Worm (Caenorhabditis elegans) whole organism, young adult: ENCODE measurements around the gene B0244.17.
A peak's percentile ranks its signal among the peaks of the same experiment; 100 is the strongest.

ENCODE experiments used
- B0336.3 ChIP-seq: fragments of 200-800 bp; sonication (Bioruptor generic); IDR thresholded peaks from 2 replicates; pipeline ENCODE4 v1.3.6; 2022; ENCODE audit warnings: missing genetic modification characterization, missing compliant biosample characterization
- D2030.7 ChIP-seq: fragments of 200-800 bp; sonication (Bioruptor generic); IDR thresholded peaks from 2 replicates; pipeline ENCODE4 v1.3.6; 2022; ENCODE audit warnings: missing genetic modification reagents, missing genetic modification characterization, missing compliant biosample characterization
- F23B12.7 ChIP-seq: sonication (generic microtip); optimal IDR thresholded peaks from 2 replicates; lab custom pipeline; 2017; ENCODE audit warnings: missing genetic modification characterization, mild to moderate bottlenecking, missing compliant biosample characterization, antibody characterized with exemption, moderate library complexity; ENCODE audit not compliant: insufficient read depth
- F49E8.2 ChIP-seq: sonication (generic microtip); optimal IDR thresholded peaks from 3 replicates; lab custom pipeline; 2017; ENCODE audit warnings: missing genetic modification characterization, mild to moderate bottlenecking, missing compliant biosample characterization, antibody characterized with exemption, moderate library complexity; ENCODE audit not compliant: insufficient read depth
- F52B5.7 ChIP-seq: sonication (generic microtip); optimal IDR thresholded peaks from 2 replicates; lab custom pipeline; 2016; ENCODE audit warnings: mild to moderate bottlenecking, missing genetic modification characterization, missing compliant biosample characterization
- F55B11.4 ChIP-seq: sonication (generic microtip); optimal IDR thresholded peaks from 2 replicates; lab custom pipeline; 2016; ENCODE audit warnings: missing compliant biosample characterization, missing genetic modification characterization, borderline replicate concordance; ENCODE audit not compliant: insufficient read depth
- F57C9.4 ChIP-seq: sonication (generic microtip); optimal IDR thresholded peaks from 2 replicates; lab custom pipeline; 2017; ENCODE audit warnings: mild to moderate bottlenecking, missing genetic modification characterization, missing compliant biosample characterization
- T07F8.4 ChIP-seq: sonication (generic microtip); optimal IDR thresholded peaks from 2 replicates; lab custom pipeline; 2016; ENCODE audit warnings: mild to moderate bottlenecking, missing genetic modification characterization, moderate library complexity, missing compliant biosample characterization
- Y79H2A.3 ChIP-seq: fragments of 200-800 bp; sonication (Bioruptor generic); conservative IDR thresholded peaks from 2 replicates; pipeline ENCODE4 v1.3.6; 2022; ENCODE audit warnings: missing genetic modification reagents, missing genetic modification characterization, missing compliant biosample characterization
- akir-1 ChIP-seq: fragments of 200-800 bp; sonication (Bioruptor generic); optimal IDR thresholded peaks from 2 replicates; lab custom pipeline; 2018; ENCODE audit warnings: mild to moderate bottlenecking, missing genetic modification characterization, moderate library complexity, missing compliant biosample characterization
- attf-3 ChIP-seq: fragments of 200-800 bp; sonication (Bioruptor generic); conservative IDR thresholded peaks from 2 replicates; pipeline ENCODE4 v1.3.6; 2022; ENCODE audit warnings: missing genetic modification reagents, missing genetic modification characterization, missing compliant biosample characterization
- bed-2 ChIP-seq: fragments of 200-800 bp; sonication (Bioruptor generic); IDR thresholded peaks from 2 replicates; pipeline ENCODE4 v1.3.6; 2022; ENCODE audit warnings: missing genetic modification reagents, missing genetic modification characterization, missing compliant biosample characterization
- ceh-91 ChIP-seq: fragments of 200-800 bp; sonication (Bioruptor generic); IDR thresholded peaks from 2 replicates; pipeline ENCODE4 v1.3.6; 2022; ENCODE audit warnings: missing genetic modification reagents, missing genetic modification characterization, missing compliant biosample characterization
- chd-7 ChIP-seq: sonication (generic microtip); optimal IDR thresholded peaks from 2 replicates; lab custom pipeline; 2016; ENCODE audit warnings: mild to moderate bottlenecking, missing genetic modification characterization, moderate library complexity, missing compliant biosample characterization
- efl-1 ChIP-seq: fragments of 150-350 bp; optimal IDR thresholded peaks from 2 replicates; lab custom pipeline; 2014; ENCODE audit warnings: missing biosample characterization, missing genetic modification reagents, missing genetic modification characterization
- egl-18 ChIP-seq: fragments of 200-800 bp; sonication (Bioruptor generic); IDR thresholded peaks from 2 replicates; pipeline ENCODE4 v1.3.6; 2022; ENCODE audit warnings: missing genetic modification reagents, missing genetic modification characterization, missing compliant biosample characterization
- egl-44 ChIP-seq: fragments of 200-800 bp; sonication (Bioruptor generic); IDR thresholded peaks from 2 replicates; pipeline ENCODE4 v1.3.6; 2022; ENCODE audit warnings: missing genetic modification reagents, missing genetic modification characterization, missing compliant biosample characterization
- egrh-3 ChIP-seq: fragments of 200-800 bp; sonication (Bioruptor generic); IDR thresholded peaks from 2 replicates; pipeline ENCODE4 v1.3.6; 2022; ENCODE audit warnings: missing genetic modification reagents, missing genetic modification characterization, missing compliant biosample characterization
- gei-17 ChIP-seq: fragments of 200-800 bp; sonication (Bioruptor generic); optimal IDR thresholded peaks from 2 replicates; lab custom pipeline; 2018; ENCODE audit warnings: mild to moderate bottlenecking, missing genetic modification characterization, missing compliant biosample characterization
- him-1 ChIP-seq: sonication (generic microtip); optimal IDR thresholded peaks from 2 replicates; lab custom pipeline; 2016; ENCODE audit warnings: missing genotype, missing genetic modification reagents, missing genetic modification characterization, missing compliant biosample characterization
- hsf-1 ChIP-seq: fragments of 200-800 bp; sonication (Bioruptor generic); IDR thresholded peaks from 2 replicates; pipeline ENCODE4 v1.3.6; 2022; ENCODE audit warnings: missing genetic modification reagents, missing genetic modification characterization, missing compliant biosample characterization
- let-607 ChIP-seq, 2 experiments: fragments of 200-800 bp in 1 of 2; sonication (Bioruptor generic) in 1 of 2; sonication (generic microtip) in 1 of 2; optimal IDR thresholded peaks; 2 replicates each; lab custom pipeline; 2016 to 2018; ENCODE audit warnings: mild to moderate bottlenecking in 2 of 2, missing compliant biosample characterization in 2 of 2, missing genetic modification characterization in 2 of 2, moderate library complexity in 2 of 2, missing genotype in 1 of 2
- lin-54 ChIP-seq: fragments of 200-800 bp; sonication (Bioruptor generic); optimal IDR thresholded peaks from 2 replicates; lab custom pipeline; 2018; ENCODE audit warnings: mild to moderate bottlenecking, missing genetic modification characterization, missing compliant biosample characterization
- lsl-1 ChIP-seq: fragments of 200-800 bp; sonication (Bioruptor generic); optimal IDR thresholded peaks from 2 replicates; lab custom pipeline; 2018; ENCODE audit warnings: mild to moderate bottlenecking, missing genetic modification characterization, moderate library complexity, missing compliant biosample characterization
- madf-6 ChIP-seq: fragments of 200-800 bp; sonication (Bioruptor generic); IDR thresholded peaks from 2 replicates; pipeline ENCODE4 v1.3.6; 2022; ENCODE audit warnings: missing genetic modification reagents, missing genetic modification characterization, missing compliant biosample characterization
- mcd-1 ChIP-seq: fragments of 200-800 bp; sonication (Bioruptor generic); IDR thresholded peaks from 2 replicates; pipeline ENCODE4 v1.3.6; 2022; ENCODE audit warnings: missing genetic modification reagents, missing genetic modification characterization, missing compliant biosample characterization
- mel-28 ChIP-seq: sonication (generic microtip); optimal IDR thresholded peaks from 2 replicates; lab custom pipeline; 2016; ENCODE audit warnings: borderline replicate concordance, mild to moderate bottlenecking, missing genetic modification characterization, missing compliant biosample characterization
- mxl-1 ChIP-seq: sonication (generic microtip); optimal IDR thresholded peaks from 2 replicates; lab custom pipeline; 2016; ENCODE audit warnings: missing genetic modification characterization, missing compliant biosample characterization
- nfya-2 ChIP-seq: fragments of 200-800 bp; sonication (Bioruptor generic); IDR thresholded peaks from 2 replicates; pipeline ENCODE4 v1.3.6; 2022; ENCODE audit warnings: missing genetic modification reagents, missing genetic modification characterization, missing compliant biosample characterization
- nhr-27 ChIP-seq: fragments of 200-800 bp; sonication (Bioruptor generic); optimal IDR thresholded peaks from 2 replicates; lab custom pipeline; 2018; ENCODE audit warnings: mild to moderate bottlenecking, missing genetic modification characterization, moderate library complexity, missing compliant biosample characterization
- pbrm-1 ChIP-seq: fragments of 200-800 bp; sonication (Bioruptor generic); IDR thresholded peaks from 2 replicates; pipeline ENCODE4 v1.3.6; 2022; ENCODE audit warnings: missing genetic modification reagents, missing genetic modification characterization, missing compliant biosample characterization
- rcor-1 ChIP-seq: fragments of 200-800 bp; sonication (Bioruptor generic); IDR thresholded peaks from 2 replicates; pipeline ENCODE4 v1.3.6; 2022; ENCODE audit warnings: missing genetic modification reagents, missing genetic modification characterization, missing compliant biosample characterization
- rec-8 ChIP-seq, 2 experiments: sonication (generic microtip); optimal IDR thresholded peaks; 2 replicates each; lab custom pipeline; 2016; ENCODE audit warnings: mild to moderate bottlenecking in 2 of 2, missing genetic modification characterization in 2 of 2, missing genetic modification reagents in 2 of 2, missing genotype in 2 of 2, missing biosample characterization in 1 of 2, missing compliant biosample characterization in 1 of 2, moderate library complexity in 1 of 2
- repo-1 ChIP-seq: sonication (generic microtip); optimal IDR thresholded peaks from 2 replicates; lab custom pipeline; 2017; ENCODE audit warnings: mild to moderate bottlenecking, missing genetic modification characterization, missing compliant biosample characterization
- snpc-1.3 ChIP-seq: sonication (generic microtip); optimal IDR thresholded peaks from 2 replicates; lab custom pipeline; 2017; ENCODE audit warnings: missing genetic modification characterization, mild to moderate bottlenecking, missing compliant biosample characterization, antibody characterized with exemption, moderate library complexity, missing genotype, missing genetic modification reagents; ENCODE audit not compliant: insufficient read depth
- sptf-2 ChIP-seq: fragments of 200-800 bp; sonication (Bioruptor generic); optimal IDR thresholded peaks from 2 replicates; lab custom pipeline; 2018; ENCODE audit warnings: mild to moderate bottlenecking, missing genetic modification characterization, missing compliant biosample characterization
- tbp1 ChIP-seq: fragments of 200-800 bp; sonication (Bioruptor generic); optimal IDR thresholded peaks from 2 replicates; lab custom pipeline; 2018; ENCODE audit warnings: mild to moderate bottlenecking, missing genetic modification characterization, missing compliant biosample characterization
- xnd-1 ChIP-seq: sonication (generic microtip); optimal IDR thresholded peaks from 2 replicates; lab custom pipeline; 2016; ENCODE audit warnings: missing genotype, missing genetic modification reagents, missing genetic modification characterization, missing compliant biosample characterization
- zfh-2 ChIP-seq: fragments of 200-800 bp; sonication (Bioruptor generic); conservative IDR thresholded peaks from 2 replicates; pipeline ENCODE4 v1.3.6; 2022; ENCODE audit warnings: missing genetic modification reagents, missing genetic modification characterization, missing compliant biosample characterization
- zim-3 ChIP-seq: sonication (generic microtip); optimal IDR thresholded peaks from 2 replicates; lab custom pipeline; 2017; ENCODE audit warnings: mild to moderate bottlenecking, missing genetic modification characterization, moderate library complexity, missing compliant biosample characterization
- ztf-18 ChIP-seq: sonication (generic microtip); optimal IDR thresholded peaks from 2 replicates; lab custom pipeline; 2016; ENCODE audit warnings: missing genotype, mild to moderate bottlenecking, missing genetic modification characterization, missing compliant biosample characterization
- ztf-22 ChIP-seq: fragments of 200-800 bp; sonication (Bioruptor generic); optimal IDR thresholded peaks from 2 replicates; lab custom pipeline; 2018; ENCODE audit warnings: mild to moderate bottlenecking, missing genetic modification characterization, moderate library complexity, missing compliant biosample characterization
- ztf-28 ChIP-seq: fragments of 200-800 bp; sonication (Bioruptor generic); IDR thresholded peaks from 2 replicates; pipeline ENCODE4 v1.3.6; 2022; ENCODE audit warnings: missing genetic modification reagents, missing genetic modification characterization, missing compliant biosample characterization
- ztf-6 ChIP-seq: fragments of 200-800 bp; sonication (Bioruptor generic); IDR thresholded peaks from 2 replicates; pipeline ENCODE4 v1.3.6; 2022; ENCODE audit warnings: missing genetic modification reagents, missing genetic modification characterization, missing compliant biosample characterization

Gene B0244.17

ce11 chrIII:5718385-5718784, 14.6 kb upstream of the B0244.17 start:
- TF ChIP-seq F55B11.4 (tag; lab: Kevin White, UChicago) (no peak), sptf-2 (GFP tag; lab: Kevin White, UChicago) (no peak), ztf-22 (GFP tag; lab: Kevin White, UChicago) (no peak), B0336.3 (GFP tag; lab: Robert Waterston, UW) (no peak), bed-2 (no peak), nfya-2 (GFP tag; lab: Robert Waterston, UW) (no peak), lin-54 (GFP tag; lab: Kevin White, UChicago) (no peak), ztf-28 (GFP tag; lab: Robert Waterston, UW) (no peak), ztf-18 (tag; lab: Kevin White, UChicago) (no peak), mxl-1 (no peak), repo-1 (tag; lab: Kevin White, UChicago) (no peak), F52B5.7 (tag; lab: Kevin White, UChicago) (no peak)

DNA sequence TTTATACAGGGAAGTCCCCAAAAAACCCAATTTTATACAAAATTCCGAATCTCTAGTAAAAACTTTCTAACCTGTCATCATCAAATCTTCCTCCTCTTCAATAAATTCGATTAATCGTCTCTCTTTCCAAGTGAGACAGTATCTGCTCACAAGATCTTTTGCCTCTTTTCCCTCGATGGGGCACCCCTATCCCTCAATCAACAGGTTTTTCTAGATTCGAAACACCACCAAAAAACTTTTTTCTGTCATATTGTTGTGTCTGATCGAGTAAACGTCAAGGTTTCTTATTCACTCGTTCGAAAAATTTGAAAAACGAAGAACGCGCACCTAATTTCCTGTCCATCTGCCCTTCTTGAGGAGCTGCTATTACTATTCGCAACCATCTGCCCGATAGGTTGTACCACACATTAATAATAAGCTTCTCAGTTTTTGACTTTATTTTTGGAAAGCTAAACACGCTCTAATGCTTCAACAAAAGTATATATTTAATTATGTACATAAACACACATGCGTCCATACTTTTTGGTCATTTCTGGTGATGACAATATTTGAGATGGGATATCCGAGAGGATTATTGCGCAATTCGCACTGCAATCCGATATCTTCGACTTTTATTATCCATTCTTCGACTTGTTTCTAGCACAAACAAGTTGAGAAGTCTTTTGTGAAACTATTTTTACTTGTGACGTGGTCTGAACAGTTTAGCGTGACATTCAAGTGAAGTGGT, 13.8 kb upstream of the B0244.17 start:
- TF ChIP-seq F49E8.2 (no peak), hsf-1 (GFP tag; lab: Robert Waterston, UW) (no peak), ztf-6 (no peak), D2030.7 (GFP tag; lab: Robert Waterston, UW) (no peak), B0336.3 (GFP tag; lab: Robert Waterston, UW) (no peak), pbrm-1 (GFP tag; lab: Robert Waterston, UW) (no peak), gei-17 (no peak), F57C9.4 (tag; lab: Kevin White, UChicago) (no peak), akir-1 (no peak), attf-3 (no peak), Y79H2A.3 (no peak)

ce11 chrIII:5719832-5720194, 13.2 kb upstream of the B0244.17 start:
- peak; percentile 94 for TF ChIP-seq ztf-18 (tag; lab: Kevin White, UChicago)
- peak; percentile 40 for TF ChIP-seq snpc-1.3 (tag; lab: Kevin White, UChicago)
- no peak for TF ChIP-seq zfh-2
- TF ChIP-seq hsf-1 (GFP tag; lab: Robert Waterston, UW): peak; percentile 48; the same call in 1 of the 2 replicates
- peak; percentile 42; the same call in 1 of the 2 replicates for TF ChIP-seq rcor-1 (GFP tag; lab: Robert Waterston, UW)
- TF ChIP-seq T07F8.4 (tag; lab: Kevin White, UChicago): no peak
- TF ChIP-seq lsl-1: peak; percentile 68
- peak; percentile 78 for TF ChIP-seq efl-1
- TF ChIP-seq mel-28: no peak
- TF ChIP-seq F23B12.7 (tag; lab: Kevin White, UChicago): peak; percentile 22
- no peak for TF ChIP-seq chd-7 (tag; lab: Kevin White, UChicago)
- TF ChIP-seq egl-44 (GFP tag; lab: Robert Waterston, UW): no peak
- TF ChIP-seq nhr-27: no peak
- TF ChIP-seq let-607 (tag; optimal IDR thresholded peaks at IDR 0.05; lab: Kevin White, UChicago): no peak
- TF ChIP-seq mcd-1 (GFP tag; lab: Robert Waterston, UW): peak; percentile 36; the same call in 1 of the 2 replicates
- no peak for TF ChIP-seq egl-18 (GFP tag; lab: Robert Waterston, UW)
- peak; percentile 87 for TF ChIP-seq madf-6
- TF ChIP-seq ceh-91 (GFP tag; lab: Robert Waterston, UW): peak; percentile 39; the same call in 1 of the 2 replicates
- peak; percentile 29 for TF ChIP-seq tbp1 (GFP tag; lab: Kevin White, UChicago)
- TF ChIP-seq xnd-1 (tag; lab: Kevin White, UChicago): peak; percentile 76
- TF ChIP-seq zim-3 (tag; lab: Kevin White, UChicago): no peak
- no peak for TF ChIP-seq egrh-3
- no peak for TF ChIP-seq rec-8 (tag; optimal IDR thresholded peaks at IDR 0.05; lab: Kevin White, UChicago)
- TF ChIP-seq him-1 (tag; lab: Kevin White, UChicago): peak; percentile 8
